Fruit fly (Drosophila melanogaster) whole organism, embryonic: ENCODE measurements around the gene Ccn.
A peak's percentile ranks its signal among the peaks of the same experiment; 100 is the strongest.

ENCODE experiments used
- B-H2 ChIP-seq: fragments of 200-800 bp; sonication (Bioruptor generic); optimal IDR thresholded peaks from 2 replicates; lab custom pipeline; 2018; ENCODE audit warnings: missing biosample characterization, mild to moderate bottlenecking, missing genetic modification characterization
- CG10209 ChIP-seq: fragments of 200-800 bp; sonication (Bioruptor generic); optimal IDR thresholded peaks from 3 replicates; lab custom pipeline; 2017; ENCODE audit warnings: missing biosample characterization, mild to moderate bottlenecking, missing genetic modification characterization, missing genetic modification reagents
- CG10959 ChIP-seq: fragments of 200-800 bp; sonication (Bioruptor generic); IDR thresholded peaks from 2 replicates; pipeline ENCODE4 v1.3.6; 2022; ENCODE audit warnings: missing biosample characterization, missing genetic modification characterization
- CG11695 ChIP-seq: fragments of 200-800 bp; sonication (Bioruptor generic); IDR thresholded peaks from 3 replicates; pipeline ENCODE4 v1.3.6; 2022; ENCODE audit warnings: missing biosample characterization, missing genetic modification characterization
- CG12155 ChIP-seq: fragments of 200-800 bp; sonication (Bioruptor generic); optimal IDR thresholded peaks from 3 replicates; lab custom pipeline; 2016; ENCODE audit warnings: missing biosample characterization, missing genetic modification characterization
- CG1529 ChIP-seq: fragments of 200-800 bp; sonication (Bioruptor generic); optimal IDR thresholded peaks from 3 replicates; lab custom pipeline; 2018; ENCODE audit warnings: missing biosample characterization, missing genetic modification characterization
- CG31441 ChIP-seq: fragments of 200-800 bp; sonication (Bioruptor generic); IDR thresholded peaks from 2 replicates; pipeline ENCODE4 v1.3.6; 2022; ENCODE audit warnings: missing biosample characterization, missing genetic modification characterization
- CG4820 ChIP-seq: fragments of 200-800 bp; sonication (Bioruptor generic); optimal IDR thresholded peaks from 3 replicates; lab custom pipeline; 2016; ENCODE audit warnings: missing biosample characterization, missing genetic modification characterization
- CG7839 ChIP-seq: fragments of 200-800 bp; sonication (Bioruptor generic); optimal IDR thresholded peaks from 3 replicates; lab custom pipeline; 2018; ENCODE audit warnings: missing biosample characterization, mild to moderate bottlenecking, missing genetic modification characterization, moderate library complexity
- CG7987 ChIP-seq: fragments of 200-800 bp; sonication (Bioruptor generic); optimal IDR thresholded peaks from 2 replicates; lab custom pipeline; 2018; ENCODE audit warnings: missing biosample characterization, mild to moderate bottlenecking, missing genetic modification characterization, moderate library complexity
- CG8290 ChIP-seq, 3 experiments: fragments of 200-800 bp; sonication (Bioruptor generic); optimal IDR thresholded peaks; 2 replicates each; lab custom pipeline; 2016 to 2019; ENCODE audit warnings: missing biosample characterization in 3 of 3, missing genetic modification characterization in 3 of 3, mild to moderate bottlenecking in 2 of 3, moderate library complexity in 1 of 3
- CG8359 ChIP-seq: fragments of 200-800 bp; sonication (Bioruptor generic); optimal IDR thresholded peaks from 2 replicates; lab custom pipeline; 2017; ENCODE audit warnings: missing biosample characterization, mild to moderate bottlenecking, missing genetic modification characterization, borderline replicate concordance
- CG9609 ChIP-seq: fragments of 200-800 bp; sonication (Bioruptor generic); optimal IDR thresholded peaks from 3 replicates; lab custom pipeline; 2016; ENCODE audit warnings: missing biosample characterization, missing genetic modification characterization
- Dbx ChIP-seq: fragments of 200-800 bp; sonication (Bioruptor generic); IDR thresholded peaks from 3 replicates; pipeline ENCODE4 v1.3.6; 2022; ENCODE audit warnings: missing biosample characterization, missing genetic modification characterization
- Dll ChIP-seq: fragments of 200-800 bp; sonication (Bioruptor generic); IDR thresholded peaks from 4 replicates; pipeline ENCODE4 v1.3.6; 2022; ENCODE audit warnings: missing biosample characterization, missing genetic modification characterization; ENCODE audit not compliant: partially characterized antibody
- GATAe ChIP-seq: fragments of 200-800 bp; sonication (Bioruptor generic); conservative IDR thresholded peaks from 2 replicates; pipeline ENCODE4 v1.3.6; 2022; ENCODE audit warnings: missing biosample characterization, missing genetic modification characterization
- HmgD ChIP-seq: fragments of 200-800 bp; sonication (Bioruptor generic); optimal IDR thresholded peaks from 3 replicates; lab custom pipeline; 2016; ENCODE audit warnings: missing biosample characterization, missing genetic modification characterization
- Meics ChIP-seq: fragments of 200-800 bp; sonication (Bioruptor generic); optimal IDR thresholded peaks from 2 replicates; lab custom pipeline; 2017; ENCODE audit warnings: missing biosample characterization, mild to moderate bottlenecking, missing genetic modification characterization
- NC2β ChIP-seq: fragments of 200-800 bp; sonication (Bioruptor generic); optimal IDR thresholded peaks from 2 replicates; lab custom pipeline; 2016; ENCODE audit warnings: missing biosample characterization, missing genetic modification characterization
- Opbp ChIP-seq: fragments of 200-800 bp; sonication (Bioruptor generic); IDR thresholded peaks from 3 replicates; pipeline ENCODE4 v1.3.6; 2022; ENCODE audit warnings: missing biosample characterization, missing genetic modification characterization; ENCODE audit not compliant: partially characterized antibody
- Optix ChIP-seq: fragments of 200-800 bp; sonication (Bioruptor generic); IDR thresholded peaks from 3 replicates; pipeline ENCODE4 v1.3.6; 2022; ENCODE audit warnings: missing biosample characterization, missing genetic modification characterization
- PHDP ChIP-seq: fragments of 200-800 bp; sonication (Bioruptor generic); optimal IDR thresholded peaks from 3 replicates; lab custom pipeline; 2018; ENCODE audit warnings: missing biosample characterization, mild to moderate bottlenecking, missing genetic modification characterization, moderate library complexity
- Sry-δ ChIP-seq: fragments of 200-800 bp; sonication (Bioruptor generic); optimal IDR thresholded peaks from 2 replicates; lab custom pipeline; 2016; ENCODE audit warnings: missing biosample characterization, missing genetic modification characterization
- Usf ChIP-seq: fragments of 200-800 bp; sonication (Bioruptor generic); optimal IDR thresholded peaks from 2 replicates; lab custom pipeline; 2017; ENCODE audit warnings: missing genotype, missing biosample characterization, missing genetic modification characterization
- YL-1 ChIP-seq: fragments of 200-800 bp; sonication (Bioruptor generic); optimal IDR thresholded peaks from 3 replicates; lab custom pipeline; 2017; ENCODE audit warnings: missing biosample characterization, mild to moderate bottlenecking, missing genetic modification characterization
- bab2 ChIP-seq: fragments of 200-800 bp; sonication (Bioruptor generic); optimal IDR thresholded peaks from 2 replicates; lab custom pipeline; 2016; ENCODE audit warnings: missing biosample characterization, missing genetic modification characterization
- bsh ChIP-seq, 2 experiments: fragments of 200-800 bp; sonication (Bioruptor generic); optimal IDR thresholded peaks; 2 replicates each; lab custom pipeline; 2017 to 2018; ENCODE audit warnings: mild to moderate bottlenecking in 2 of 2, missing biosample characterization in 2 of 2, missing genetic modification characterization in 2 of 2, moderate library complexity in 1 of 2
- caup ChIP-seq: fragments of 200-800 bp; sonication (Bioruptor generic); optimal IDR thresholded peaks from 3 replicates; lab custom pipeline; 2017; ENCODE audit warnings: missing biosample characterization, mild to moderate bottlenecking, missing genetic modification characterization, moderate library complexity; ENCODE audit not compliant: severe bottlenecking
- croc ChIP-seq: fragments of 200-800 bp; sonication (Bioruptor generic); conservative IDR thresholded peaks from 3 replicates; pipeline ENCODE4 v1.3.6; 2022; ENCODE audit warnings: missing biosample characterization, missing genetic modification characterization
- ems ChIP-seq: fragments of 200-800 bp; sonication (Bioruptor generic); optimal IDR thresholded peaks from 3 replicates; lab custom pipeline; 2016; ENCODE audit warnings: missing biosample characterization, missing genetic modification characterization
- eyg ChIP-seq: fragments of 200-800 bp; sonication (Bioruptor generic); optimal IDR thresholded peaks from 3 replicates; lab custom pipeline; 2016; ENCODE audit warnings: missing biosample characterization, missing genetic modification characterization
- grn ChIP-seq: fragments of 200-800 bp; sonication (Bioruptor generic); optimal IDR thresholded peaks from 3 replicates; lab custom pipeline; 2017; ENCODE audit warnings: missing biosample characterization, missing genetic modification characterization
- her ChIP-seq: fragments of 200-800 bp; sonication (Bioruptor generic); optimal IDR thresholded peaks from 2 replicates; lab custom pipeline; 2016; ENCODE audit warnings: missing biosample characterization, missing genetic modification characterization
- klu ChIP-seq: fragments of 200-800 bp; sonication (Bioruptor generic); IDR thresholded peaks from 2 replicates; pipeline ENCODE4 v1.3.6; 2022; ENCODE audit warnings: missing biosample characterization, missing genetic modification characterization
- lab ChIP-seq: fragments of 200-800 bp; sonication (Bioruptor generic); optimal IDR thresholded peaks from 3 replicates; lab custom pipeline; 2017; ENCODE audit warnings: missing biosample characterization, missing genetic modification characterization, mild to moderate bottlenecking, moderate library complexity, missing genetic modification reagents
- luna ChIP-seq: fragments of 200-800 bp; sonication (Bioruptor generic); optimal IDR thresholded peaks from 2 replicates; lab custom pipeline; 2016; ENCODE audit warnings: missing biosample characterization, missing genetic modification characterization
- mirr ChIP-seq: fragments of 200-800 bp; sonication (Bioruptor generic); optimal IDR thresholded peaks from 3 replicates; lab custom pipeline; 2018; ENCODE audit warnings: missing biosample characterization, mild to moderate bottlenecking, missing genetic modification characterization
- onecut ChIP-seq: fragments of 200-800 bp; sonication (Bioruptor generic); IDR thresholded peaks from 2 replicates; pipeline ENCODE4 v1.3.6; 2022; ENCODE audit warnings: missing biosample characterization, missing genetic modification characterization
- pan ChIP-seq, 4 experiments: fragments of >200 bp in 3 of 4; fragments of 200-800 bp in 1 of 4; sonication (Bioruptor generic) in 1 of 4; optimal IDR thresholded peaks in 3 of 4; IDR thresholded peaks in 1 of 4; 2 replicates each; pipeline versions ENCODE4 v1.3.6 to Lab custom; 2017 to 2022; ENCODE audit warnings: missing biosample characterization in 2 of 4, missing genetic modification characterization in 2 of 4, mixed read lengths in 1 of 4
- pb ChIP-seq: fragments of 200-800 bp; sonication (Bioruptor generic); optimal IDR thresholded peaks from 3 replicates; lab custom pipeline; 2016; ENCODE audit warnings: missing biosample characterization, missing genetic modification characterization
- prd ChIP-seq, 3 experiments: fragments of >200 bp in 2 of 3; fragments of 200-800 bp in 1 of 3; sonication (Bioruptor generic) in 1 of 3; optimal IDR thresholded peaks in 2 of 3; IDR thresholded peaks in 1 of 3; 2 replicates in 2 of 3; 3 replicates in 1 of 3; pipeline versions ENCODE4 v1.3.6 to Lab custom; 2017 to 2022; ENCODE audit warnings: missing biosample characterization in 1 of 3, missing genetic modification characterization in 1 of 3
- repo ChIP-seq: fragments of 200-800 bp; sonication (Bioruptor generic); optimal IDR thresholded peaks from 2 replicates; lab custom pipeline; 2016; ENCODE audit warnings: missing biosample characterization, missing genetic modification characterization
- sens-2 ChIP-seq: fragments of 200-800 bp; sonication (Bioruptor generic); IDR thresholded peaks from 2 replicates; pipeline ENCODE4 v1.3.6; 2022; ENCODE audit warnings: missing biosample characterization, missing genetic modification characterization
- zen2 ChIP-seq: fragments of 200-800 bp; sonication (Bioruptor generic); IDR thresholded peaks from 3 replicates; pipeline ENCODE4 v1.3.6; 2022; ENCODE audit warnings: missing biosample characterization, missing genetic modification characterization; ENCODE audit not compliant: partially characterized antibody
- zf30C ChIP-seq: fragments of 200-800 bp; sonication (Bioruptor generic); optimal IDR thresholded peaks from 3 replicates; lab custom pipeline; 2018; ENCODE audit warnings: missing biosample characterization, mild to moderate bottlenecking, missing genetic modification characterization

The Ccn gene

dm6 chr3L:17643985-17644905 lies 45.6 kb upstream of the Ccn start (continued):
- TF ChIP-seq Usf (GFP tag; lab: Kevin White, UChicago): no peak
- peak; percentile 79 for TF ChIP-seq mirr (GFP tag; lab: Kevin White, UChicago)
- TF ChIP-seq repo (GFP tag; lab: Kevin White, UChicago): no peak

dm6 chr3L:17644906-17645244 lies 44.9 kb upstream of the Ccn start, which contains the start of gene Pep:
Gene Pep (minus strand): TSS chr3L:17645036.
- TF ChIP-seq CG8290 (GFP tag; optimal IDR thresholded peaks at IDR 0.05; lab: Kevin White, UChicago) (peak; percentile 43), CG8290 (tag; optimal IDR thresholded peaks at IDR 0.05; lab: Kevin White, UChicago) (peak in 1 of 2 experiments; percentile 74), lab (GFP tag; lab: Kevin White, UChicago) (no peak), eyg (peak; percentile 24), zf30C (GFP tag; lab: Kevin White, UChicago) (peak; percentile 8), CG7987 (GFP tag; lab: Kevin White, UChicago) (peak; percentile 39), grn (GFP tag; lab: Kevin White, UChicago) (peak; percentile 99), Dll (peak; percentile 97), bsh (GFP tag; optimal IDR thresholded peaks at IDR 0.05; lab: Kevin White, UChicago) (peak in 1 of 2 experiments; percentile 16), prd (optimal IDR thresholded peaks at IDR 0.05; lab: Kevin White, UChicago) (no peak), prd (GFP tag; IDR thresholded peaks at IDR 0.05; lab: Robert Waterston, UW) (no peak), CG7839 (tag; lab: Kevin White, UChicago) (no peak), HmgD (GFP tag; lab: Kevin White, UChicago) (peak; percentile 74), Optix (GFP tag; lab: Robert Waterston, UW) (no peak), her (GFP tag; lab: Kevin White, UChicago) (peak; percentile 46), CG31441 (GFP tag; lab: Robert Waterston, UW) (peak; percentile 57), Sry-δ (GFP tag; lab: Kevin White, UChicago) (peak; percentile 100), pb (GFP tag; lab: Kevin White, UChicago) (peak; percentile 13), pan (optimal IDR thresholded peaks at IDR 0.05; lab: Kevin White, UChicago) (no peak), pan (GFP tag; optimal IDR thresholded peaks at IDR 0.05 in 1 of 2, IDR thresholded peaks at IDR 0.05 in 1 of 2) (no peak), bab2 (peak; percentile 16), YL-1 (GFP tag; lab: Kevin White, UChicago) (peak; percentile 64), CG10209 (no peak), ems (GFP tag; lab: Kevin White, UChicago) (peak; percentile 1), Meics (GFP tag; lab: Kevin White, UChicago) (peak; percentile 28), GATAe (no peak), NC2β (GFP tag; lab: Kevin White, UChicago) (peak; percentile 51), CG8359 (GFP tag; lab: Kevin White, UChicago) (no peak), caup (GFP tag; lab: Kevin White, UChicago) (no peak), croc (no peak), PHDP (peak; percentile 33), CG1529 (GFP tag; lab: Kevin White, UChicago) (no peak), onecut (peak; percentile 73), klu (no peak), CG11695 (GFP tag; lab: Robert Waterston, UW) (0 out of 3 replicates have a peak, but pooled peaks have one; percentile 4), sens-2 (no peak), luna (peak; percentile 30), CG4820 (no peak), CG12155 (peak; percentile 24), zen2 (peak; percentile 99; the same call in 2 of the 3 replicates), B-H2 (GFP tag; lab: Kevin White, UChicago) (peak; percentile 60), CG10959 (GFP tag; lab: Robert Waterston, UW) (no peak), CG9609 (GFP tag; lab: Kevin White, UChicago) (peak; percentile 28), Dbx (GFP tag; lab: Robert Waterston, UW) (peak; percentile 63; the same call in 1 of the 3 replicates), Opbp (GFP tag; lab: Robert Waterston, UW) (peak; percentile 99)
